Worm (Caenorhabditis elegans) whole organism, L1 larva: ENCODE data around the gene frl-1.

ENCODE experiments used
- aha-1 ChIP-seq: fragments of 150-350 bp; optimal IDR thresholded peaks from 2 replicates; lab custom pipeline; 2014; ENCODE audit warnings: missing biosample characterization, missing genetic modification characterization
- alr-1 ChIP-seq: fragments of 200-800 bp; sonication (Bioruptor generic); optimal IDR thresholded peaks from 2 replicates; lab custom pipeline; 2018; ENCODE audit warnings: borderline replicate concordance, mild to moderate bottlenecking, missing genetic modification characterization, missing compliant biosample characterization
- blmp-1 ChIP-seq: fragments of 150-350 bp; optimal IDR thresholded peaks from 2 replicates; lab custom pipeline; 2014; ENCODE audit warnings: missing biosample characterization, missing genetic modification characterization
- egl-27 ChIP-seq, 2 experiments: fragments of 150-350 bp in 1 of 2; sonication (generic microtip); optimal IDR thresholded peaks; 3 replicates each; lab custom pipeline; 2017 to 2018; ENCODE audit warnings: missing biosample characterization in 2 of 2, missing genetic modification characterization in 2 of 2, missing genetic modification reagents in 2 of 2
- ets-5 ChIP-seq: fragments of 200-800 bp; sonication (Bioruptor generic); IDR thresholded peaks from 2 replicates; pipeline ENCODE4 v1.3.6; 2022; ENCODE audit warnings: missing genetic modification characterization, missing compliant biosample characterization
- mdl-1 ChIP-seq, 2 experiments: fragments of 150-350 bp; optimal IDR thresholded peaks; 2 replicates each; lab custom pipeline; 2014 to 2017; ENCODE audit warnings: missing biosample characterization in 2 of 2, missing genetic modification characterization in 2 of 2, inconsistent platforms in 1 of 2
- nhr-12 ChIP-seq: sonication (generic microtip); optimal IDR thresholded peaks from 2 replicates; lab custom pipeline; 2017; ENCODE audit warnings: missing biosample characterization, missing genetic modification characterization
- nhr-237 ChIP-seq: fragments of 150-350 bp; optimal IDR thresholded peaks from 2 replicates; lab custom pipeline; 2014; ENCODE audit warnings: missing biosample characterization, missing genetic modification characterization
- pqm-1 ChIP-seq: sonication (generic microtip); optimal IDR thresholded peaks from 3 replicates; lab custom pipeline; 2017; ENCODE audit warnings: missing biosample characterization, missing genetic modification characterization
- skn-1 ChIP-seq: fragments of 150-350 bp; optimal IDR thresholded peaks from 2 replicates; lab custom pipeline; 2014; ENCODE audit warnings: missing biosample characterization, missing genetic modification characterization
- snpc-4 ChIP-seq: fragments of 150-350 bp; optimal IDR thresholded peaks from 2 replicates; lab custom pipeline; 2014; ENCODE audit warnings: missing biosample characterization, missing genetic modification characterization
- sox-4 ChIP-seq: sonication (generic microtip); optimal IDR thresholded peaks from 2 replicates; lab custom pipeline; 2016; ENCODE audit warnings: missing genetic modification characterization, missing compliant biosample characterization
- tbx-2 ChIP-seq: sonication (generic microtip); optimal IDR thresholded peaks from 2 replicates; lab custom pipeline; 2016; ENCODE audit warnings: missing genetic modification characterization, missing compliant biosample characterization
- xbp-1 ChIP-seq: sonication (generic microtip); optimal IDR thresholded peaks from 2 replicates; lab custom pipeline; 2016; ENCODE audit warnings: missing genetic modification characterization, missing compliant biosample characterization

DNA sequence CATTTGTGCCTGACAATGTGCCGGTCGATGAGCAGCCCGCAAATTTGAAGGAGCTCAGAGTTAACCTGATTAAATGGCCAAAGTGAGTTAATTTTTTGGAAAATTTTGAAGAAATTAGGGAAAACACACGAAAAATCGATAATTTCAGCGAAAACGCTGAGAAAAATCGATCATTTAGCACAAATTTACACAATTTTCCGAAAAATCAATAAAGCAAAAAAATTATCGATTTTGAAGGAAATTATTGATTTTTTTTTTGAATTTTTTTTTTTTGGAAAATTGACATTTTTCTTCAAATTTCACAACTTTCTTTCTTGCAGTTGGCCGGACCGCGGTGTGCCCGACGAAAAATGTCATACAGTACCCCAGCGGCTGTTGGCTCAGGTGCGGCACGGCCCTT, 25.8 kb upstream of the frl-1 start:
- TF ChIP-seq aha-1 (tag; lab: Kevin White, UChicago) = no peak
- no peak for TF ChIP-seq ets-5
- TF ChIP-seq egl-27 (tag; optimal IDR thresholded peaks at IDR 0.05; lab: Kevin White, UChicago) = no peak
- no peak for TF ChIP-seq blmp-1 (tag; lab: Kevin White, UChicago)
- no peak for TF ChIP-seq nhr-237
- TF ChIP-seq skn-1 = no peak
- TF ChIP-seq snpc-4 (tag; lab: Kevin White, UChicago) = no peak
- no peak for TF ChIP-seq alr-1 (tag; lab: Kevin White, UChicago)
- no peak for TF ChIP-seq xbp-1 (tag; lab: Kevin White, UChicago)
- no peak for TF ChIP-seq nhr-12 (tag; lab: Kevin White, UChicago)
- no peak for TF ChIP-seq pqm-1
- no peak for TF ChIP-seq mdl-1 (tag; optimal IDR thresholded peaks at IDR 0.05; lab: Kevin White, UChicago)
- no peak for TF ChIP-seq sox-4 (tag; lab: Kevin White, UChicago)
- no peak for TF ChIP-seq tbx-2 (tag; lab: Kevin White, UChicago)
